Fruit fly (Drosophila melanogaster): ENCODE data around the gene CG17672.
A peak's percentile ranks its signal among the peaks of the same experiment; 100 is the strongest.

dm6 chr3L:13028740-13029139, at the start of gene CG17672:
- TF ChIP-seq Sry-δ (GFP tag; optimal IDR thresholded peaks at IDR 0.05) (no peak), NfI (GFP tag; optimal IDR thresholded peaks at IDR 0.05) (no peak), croc (GFP tag; conservative IDR thresholded peaks at IDR 0.05) (no peak), nmo (GFP tag; optimal IDR thresholded peaks at IDR 0.05) (no peak), CG8478 (optimal IDR thresholded peaks at IDR 0.05) (peak; percentile 71), CG6854 (GFP tag; optimal IDR thresholded peaks at IDR 0.05) (no peak), Meics (GFP tag; optimal IDR thresholded peaks at IDR 0.05) (no peak), CG9727 (GFP tag; optimal IDR thresholded peaks at IDR 0.05) (no peak), Deaf1 (tag; optimal IDR thresholded peaks at IDR 0.05) (peak; percentile 93)

Measured in whole organism, embryonic.